Fruit fly (Drosophila melanogaster) whole organism, embryonic: ENCODE measurements around the gene VhaM9.7-c.

Source experiments
- Ada2b ChIP-seq: fragments of 200-800 bp; sonication (Bioruptor generic); IDR thresholded peaks from 2 replicates; pipeline ENCODE4 v1.3.6; 2022; ENCODE audit warnings: missing biosample characterization, missing genetic modification characterization
- Bdp1 ChIP-seq: fragments of 200-800 bp; sonication (Bioruptor generic); optimal IDR thresholded peaks from 3 replicates; lab custom pipeline; 2016; ENCODE audit warnings: missing biosample characterization, missing genetic modification characterization
- Blimp-1 ChIP-seq: fragments of 200-800 bp; sonication (Bioruptor generic); optimal IDR thresholded peaks from 3 replicates; lab custom pipeline; 2018; ENCODE audit warnings: missing biosample characterization, missing genetic modification characterization, mild to moderate bottlenecking, moderate library complexity, missing genetic modification reagents
- CG12104 ChIP-seq: fragments of 200-800 bp; sonication (Bioruptor generic); optimal IDR thresholded peaks from 3 replicates; lab custom pipeline; 2016; ENCODE audit warnings: missing biosample characterization, missing genetic modification characterization
- CG12155 ChIP-seq: fragments of 200-800 bp; sonication (Bioruptor generic); optimal IDR thresholded peaks from 3 replicates; lab custom pipeline; 2016; ENCODE audit warnings: missing biosample characterization, missing genetic modification characterization
- CG14014 ChIP-seq: fragments of 200-800 bp; sonication (Bioruptor generic); IDR thresholded peaks from 2 replicates; pipeline ENCODE4 v1.3.6; 2022; ENCODE audit warnings: missing biosample characterization, missing genetic modification characterization
- CG1647 ChIP-seq: fragments of 200-800 bp; sonication (Bioruptor generic); optimal IDR thresholded peaks from 3 replicates; lab custom pipeline; 2016; ENCODE audit warnings: missing biosample characterization, missing genetic modification characterization
- CG16813 ChIP-seq: fragments of 200-800 bp; sonication (Bioruptor generic); IDR thresholded peaks from 3 replicates; pipeline ENCODE4 v1.3.6; 2022; ENCODE audit warnings: missing biosample characterization, missing genetic modification characterization; ENCODE audit not compliant: partially characterized antibody
- CG30431 ChIP-seq: fragments of 200-800 bp; sonication (Bioruptor generic); optimal IDR thresholded peaks from 2 replicates; lab custom pipeline; 2017; ENCODE audit warnings: missing biosample characterization, missing genetic modification characterization
- CG31224 ChIP-seq: fragments of 200-800 bp; sonication (Bioruptor generic); IDR thresholded peaks from 2 replicates; pipeline ENCODE4 v1.3.6; 2022; ENCODE audit warnings: missing biosample characterization, missing genetic modification characterization
- CG32532 ChIP-seq: fragments of 200-800 bp; sonication (Bioruptor generic); IDR thresholded peaks from 2 replicates; pipeline ENCODE4 v1.3.6; 2022; ENCODE audit warnings: missing biosample characterization, missing genetic modification characterization
- CG3407 ChIP-seq: fragments of 200-800 bp; sonication (Bioruptor generic); optimal IDR thresholded peaks from 2 replicates; lab custom pipeline; 2018; ENCODE audit warnings: missing biosample characterization, mild to moderate bottlenecking, missing genetic modification characterization
- CG43689 ChIP-seq: fragments of 200-800 bp; sonication (Bioruptor generic); IDR thresholded peaks from 2 replicates; pipeline ENCODE4 v1.3.6; 2022; ENCODE audit warnings: missing biosample characterization, missing genetic modification characterization
- CG7271 ChIP-seq: fragments of 200-800 bp; sonication (Bioruptor generic); optimal IDR thresholded peaks from 2 replicates; lab custom pipeline; 2018; ENCODE audit warnings: missing biosample characterization, mild to moderate bottlenecking, missing genetic modification characterization, moderate library complexity
- CG9215 ChIP-seq: fragments of 200-800 bp; sonication (Bioruptor generic); IDR thresholded peaks from 2 replicates; pipeline ENCODE4 v1.3.6; 2022; ENCODE audit warnings: missing biosample characterization, missing genetic modification characterization
- Camta ChIP-seq: fragments of 200-800 bp; sonication (Bioruptor generic); optimal IDR thresholded peaks from 2 replicates; lab custom pipeline; 2016; ENCODE audit warnings: missing biosample characterization, missing genetic modification characterization
- Dad ChIP-seq: fragments of 200-800 bp; sonication (Bioruptor generic); optimal IDR thresholded peaks from 3 replicates; lab custom pipeline; 2016; ENCODE audit warnings: missing biosample characterization, missing genetic modification characterization
- Dek ChIP-seq: fragments of 200-800 bp; sonication (Bioruptor generic); optimal IDR thresholded peaks from 3 replicates; lab custom pipeline; 2019; ENCODE audit warnings: missing biosample characterization, mild to moderate bottlenecking, missing genetic modification characterization, moderate library complexity
- Eip74EF ChIP-seq, 2 experiments: fragments of 200-800 bp in 1 of 2; fragments of >200 bp in 1 of 2; sonication (Bioruptor generic) in 1 of 2; optimal IDR thresholded peaks; 2 replicates each; lab custom pipeline; 2017 to 2019; ENCODE audit warnings: missing biosample characterization in 2 of 2, missing genetic modification characterization in 2 of 2, mild to moderate bottlenecking in 1 of 2, moderate library complexity in 1 of 2
- Hr39 ChIP-seq: fragments of >200 bp; optimal IDR thresholded peaks from 2 replicates; lab custom pipeline; 2017
- Hsf ChIP-seq: fragments of 200-800 bp; sonication (Bioruptor generic); optimal IDR thresholded peaks from 3 replicates; lab custom pipeline; 2016; ENCODE audit warnings: missing biosample characterization, missing genetic modification characterization
- Jarid2 ChIP-seq: fragments of 200-800 bp; sonication (Bioruptor generic); optimal IDR thresholded peaks from 3 replicates; lab custom pipeline; 2017; ENCODE audit warnings: mild to moderate bottlenecking, missing biosample characterization, missing genetic modification reagents, missing genetic modification characterization
- Kr ChIP-seq: fragments of 200-800 bp; sonication (Bioruptor generic); optimal IDR thresholded peaks from 2 replicates; lab custom pipeline; 2017; ENCODE audit warnings: missing biosample characterization, mild to moderate bottlenecking, missing genetic modification characterization
- MBD-R2 ChIP-seq: fragments of 200-800 bp; sonication (Bioruptor generic); IDR thresholded peaks from 2 replicates; pipeline ENCODE4 v1.3.6; 2022; ENCODE audit warnings: missing biosample characterization, missing genetic modification characterization
- MTF-1 ChIP-seq: fragments of 200-800 bp; sonication (Bioruptor generic); optimal IDR thresholded peaks from 2 replicates; lab custom pipeline; 2018; ENCODE audit warnings: missing biosample characterization, mild to moderate bottlenecking, missing genetic modification characterization, borderline replicate concordance
- Nf-YB ChIP-seq: fragments of 200-800 bp; sonication (Bioruptor generic); optimal IDR thresholded peaks from 3 replicates; lab custom pipeline; 2019; ENCODE audit warnings: missing biosample characterization, mild to moderate bottlenecking, missing genetic modification characterization, moderate library complexity
- Nf-YC ChIP-seq: fragments of 200-800 bp; optimal IDR thresholded peaks from 3 replicates; lab custom pipeline; 2019; ENCODE audit warnings: missing biosample characterization, mild to moderate bottlenecking, missing genetic modification characterization, moderate library complexity
- aop ChIP-seq: fragments of 200-800 bp; sonication (Bioruptor generic); IDR thresholded peaks from 2 replicates; pipeline ENCODE4 v1.3.6; 2022; ENCODE audit warnings: missing biosample characterization, missing genetic modification characterization
- ash1 ChIP-seq: fragments of 200-800 bp; sonication (Bioruptor generic); optimal IDR thresholded peaks from 2 replicates; lab custom pipeline; 2018; ENCODE audit warnings: missing biosample characterization, mild to moderate bottlenecking, missing genetic modification characterization
- bowl ChIP-seq: fragments of 200-800 bp; sonication (Bioruptor generic); IDR thresholded peaks from 2 replicates; pipeline ENCODE4 v1.3.6; 2022; ENCODE audit warnings: missing biosample characterization, missing genetic modification characterization
- bsh ChIP-seq, 2 experiments: fragments of 200-800 bp; sonication (Bioruptor generic); optimal IDR thresholded peaks; 2 replicates each; lab custom pipeline; 2017 to 2018; ENCODE audit warnings: mild to moderate bottlenecking in 2 of 2, missing biosample characterization in 2 of 2, missing genetic modification characterization in 2 of 2, moderate library complexity in 1 of 2
- btn ChIP-seq: fragments of 200-800 bp; sonication (Bioruptor generic); optimal IDR thresholded peaks from 2 replicates; lab custom pipeline; 2016; ENCODE audit warnings: missing biosample characterization, missing genetic modification characterization
- cad ChIP-seq: fragments of >200 bp; optimal IDR thresholded peaks from 2 replicates; lab custom pipeline; 2017; ENCODE audit warnings: missing biosample characterization, missing genetic modification characterization
- lilli ChIP-seq: fragments of 200-800 bp; sonication (Bioruptor generic); optimal IDR thresholded peaks from 3 replicates; lab custom pipeline; 2016; ENCODE audit warnings: missing biosample characterization, missing genetic modification characterization
- nom ChIP-seq: fragments of 200-800 bp; sonication (Bioruptor generic); optimal IDR thresholded peaks from 2 replicates; lab custom pipeline; 2017; ENCODE audit warnings: missing biosample characterization, missing genetic modification characterization, mild to moderate bottlenecking, moderate library complexity, missing genetic modification reagents
- otp ChIP-seq: fragments of 200-800 bp; sonication (Bioruptor generic); IDR thresholded peaks from 3 replicates; pipeline ENCODE4, ENCODE4 v1.3.6; 2022; ENCODE audit warnings: missing biosample characterization, missing genetic modification characterization
- p53 ChIP-seq: fragments of 200-800 bp; sonication (Bioruptor generic); optimal IDR thresholded peaks from 2 replicates; lab custom pipeline; 2016; ENCODE audit warnings: missing biosample characterization, missing genetic modification characterization
- pfk ChIP-seq: fragments of 200-800 bp; sonication (Bioruptor generic); optimal IDR thresholded peaks from 2 replicates; lab custom pipeline; 2018; ENCODE audit warnings: missing biosample characterization, mild to moderate bottlenecking, missing genetic modification characterization, moderate library complexity
- pros ChIP-seq: fragments of 200-800 bp; sonication (Bioruptor generic); optimal IDR thresholded peaks from 3 replicates; lab custom pipeline; 2019; ENCODE audit warnings: missing biosample characterization, mild to moderate bottlenecking, missing genetic modification characterization, moderate library complexity
- pzg ChIP-seq: fragments of 200-800 bp; sonication (Bioruptor generic); optimal IDR thresholded peaks from 3 replicates; lab custom pipeline; 2018; ENCODE audit warnings: missing biosample characterization, mild to moderate bottlenecking, missing genetic modification characterization, moderate library complexity
- sens ChIP-seq: fragments of 200-800 bp; sonication (Bioruptor generic); peaks from one replicate; lab custom pipeline; 2016; ENCODE audit warnings: missing biosample characterization, missing genetic modification characterization
- seq ChIP-seq: fragments of 200-800 bp; sonication (Bioruptor generic); IDR thresholded peaks from 2 replicates; pipeline ENCODE4 v1.3.6; 2022; ENCODE audit warnings: missing biosample characterization, missing genetic modification characterization
- sima ChIP-seq: fragments of 200-800 bp; sonication (Bioruptor generic); optimal IDR thresholded peaks from 2 replicates; lab custom pipeline; 2016; ENCODE audit warnings: missing biosample characterization, missing genetic modification characterization
- sqz ChIP-seq: fragments of 200-800 bp; sonication (Bioruptor generic); optimal IDR thresholded peaks from 3 replicates; lab custom pipeline; 2018; ENCODE audit warnings: missing biosample characterization, mild to moderate bottlenecking, missing genetic modification characterization
- sr ChIP-seq: fragments of 200-800 bp; sonication (Bioruptor generic); IDR thresholded peaks from 3 replicates; pipeline ENCODE4 v1.3.6; 2022; ENCODE audit warnings: missing biosample characterization, missing genetic modification characterization
- tap ChIP-seq: fragments of 200-800 bp; optimal IDR thresholded peaks from 3 replicates; lab custom pipeline; 2019; ENCODE audit warnings: missing biosample characterization, mild to moderate bottlenecking, missing genetic modification characterization, moderate library complexity
- trem ChIP-seq: fragments of 200-800 bp; optimal IDR thresholded peaks from 3 replicates; lab custom pipeline; 2019; ENCODE audit warnings: missing biosample characterization, mild to moderate bottlenecking, missing genetic modification characterization, moderate library complexity
- trh ChIP-seq: fragments of 200-800 bp; sonication (Bioruptor generic); optimal IDR thresholded peaks from 2 replicates; lab custom pipeline; 2016; ENCODE audit warnings: missing biosample characterization, missing genetic modification characterization
- unc-4 ChIP-seq: fragments of 200-800 bp; sonication (Bioruptor generic); IDR thresholded peaks from 2 replicates; pipeline ENCODE4 v1.3.6; 2022; ENCODE audit warnings: missing biosample characterization, missing genetic modification characterization; ENCODE audit not compliant: partially characterized antibody
- z ChIP-seq: fragments of 200-800 bp; sonication (Bioruptor generic); IDR thresholded peaks from 3 replicates; pipeline ENCODE4 v1.3.6; 2022; ENCODE audit warnings: missing biosample characterization, missing genetic modification characterization
- zf30C ChIP-seq: fragments of 200-800 bp; sonication (Bioruptor generic); optimal IDR thresholded peaks from 3 replicates; lab custom pipeline; 2018; ENCODE audit warnings: missing biosample characterization, mild to moderate bottlenecking, missing genetic modification characterization

VhaM9.7-c gene

DNA sequence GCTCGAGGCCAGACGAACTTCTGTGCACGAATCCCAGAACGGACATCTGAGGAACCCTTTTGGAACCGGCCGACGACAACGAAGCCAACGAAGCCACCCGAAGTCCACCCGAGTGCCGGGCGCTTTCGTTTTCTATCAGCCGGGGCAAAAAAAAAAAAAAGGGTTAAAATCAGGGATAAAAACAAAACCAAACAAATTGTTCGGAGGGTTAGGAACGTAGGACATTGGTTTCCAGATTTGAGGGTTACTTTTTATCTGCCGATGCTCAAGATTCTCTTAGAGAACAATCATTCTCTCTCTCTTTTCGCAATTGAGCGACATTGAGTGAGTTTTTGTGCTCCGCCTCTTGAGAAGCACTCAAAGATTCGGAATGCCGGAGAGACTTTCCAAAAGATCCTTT, 25.7 kb downstream of the VhaM9.7-c start, which contains the start of gene nab (continued):
- peak; percentile 25 for TF ChIP-seq sqz (GFP tag; lab: Kevin White, UChicago)
- no peak for TF ChIP-seq cad (GFP tag; lab: Kevin White, UChicago)
- TF ChIP-seq aop (GFP tag; lab: Robert Waterston, UW): no peak
- no peak for TF ChIP-seq otp
- peak; percentile 56 for TF ChIP-seq Kr
- TF ChIP-seq Camta: no peak
- no peak for TF ChIP-seq MTF-1
- no peak for TF ChIP-seq trh (GFP tag; lab: Kevin White, UChicago)
- peak; percentile 95 for TF ChIP-seq z (GFP tag; lab: Robert Waterston, UW)
- TF ChIP-seq CG1647 (GFP tag; lab: Kevin White, UChicago): no peak
- TF ChIP-seq Jarid2 (GFP tag; lab: Kevin White, UChicago): peak; percentile 0
- TF ChIP-seq Nf-YC (tag; lab: Kevin White, UChicago): peak; percentile 83
- TF ChIP-seq pros (GFP tag; lab: Kevin White, UChicago): peak; percentile 91
- TF ChIP-seq MBD-R2 (GFP tag; lab: Robert Waterston, UW): no peak
- TF ChIP-seq sr (GFP tag; lab: Robert Waterston, UW): no peak
- no peak for TF ChIP-seq CG31224 (GFP tag; lab: Robert Waterston, UW)
- peak; percentile 13 for TF ChIP-seq nom (GFP tag; lab: Kevin White, UChicago)
- TF ChIP-seq Blimp-1 (GFP tag; lab: Kevin White, UChicago): peak; percentile 31
- peak; percentile 38 for TF ChIP-seq CG7271 (tag; lab: Kevin White, UChicago)
- TF ChIP-seq CG16813 (GFP tag; lab: Robert Waterston, UW): no peak
- TF ChIP-seq Hsf (GFP tag; lab: Kevin White, UChicago): no peak
- TF ChIP-seq, all 482 proteins: peak for 13

DNA sequence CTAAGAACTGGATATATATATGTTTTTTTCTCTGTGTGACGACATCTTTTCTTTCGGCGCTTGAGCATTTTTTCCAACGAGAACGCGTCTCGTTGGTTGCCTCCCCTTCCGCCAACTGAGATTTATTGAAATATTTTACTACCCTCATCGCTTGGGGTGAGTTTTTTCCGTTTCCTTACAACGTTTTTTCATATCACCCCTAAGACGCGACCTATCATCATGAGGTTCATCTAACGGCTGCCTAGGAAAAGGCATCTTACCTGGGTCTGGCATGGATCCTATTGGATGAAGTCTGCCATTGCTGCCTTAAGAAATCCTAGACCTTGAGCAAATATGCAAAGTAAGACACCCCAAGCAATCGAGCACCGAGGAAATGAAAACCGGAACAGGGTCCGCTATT, 27.4 kb downstream of the VhaM9.7-c start:
- TF ChIP-seq z (GFP tag; lab: Robert Waterston, UW) (peak; percentile 60; the same call in 1 of the 3 replicates), sima (GFP tag; lab: Kevin White, UChicago) (no peak), sens (GFP tag; lab: Kevin White, UChicago) (peak; percentile 66), seq (GFP tag; lab: Robert Waterston, UW) (no peak), zf30C (peak; percentile 25), lilli (GFP tag; lab: Kevin White, UChicago) (no peak), pzg (GFP tag; lab: Kevin White, UChicago) (no peak), CG30431 (GFP tag; lab: Kevin White, UChicago) (no peak), bowl (GFP tag; lab: Robert Waterston, UW) (no peak), Eip74EF (GFP tag; optimal IDR thresholded peaks at IDR 0.05; lab: Kevin White, UChicago) (no peak), tap (tag; lab: Kevin White, UChicago) (no peak), Dad (GFP tag; lab: Kevin White, UChicago) (no peak), CG3407 (GFP tag; lab: Kevin White, UChicago) (no peak), ash1 (GFP tag; lab: Kevin White, UChicago) (no peak), CG32532 (GFP tag; lab: Robert Waterston, UW) (no peak), sqz (GFP tag; lab: Kevin White, UChicago) (peak; percentile 48), Hr39 (lab: Kevin White, UChicago) (no peak), Nf-YB (GFP tag; lab: Kevin White, UChicago) (peak; percentile 93), pfk (GFP tag; lab: Kevin White, UChicago) (no peak), CG14014 (no peak), CG9215 (GFP tag; lab: Robert Waterston, UW) (no peak), Ada2b (no peak), bsh (GFP tag; optimal IDR thresholded peaks at IDR 0.05; lab: Kevin White, UChicago) (no peak), pros (GFP tag; lab: Kevin White, UChicago) (peak; percentile 94), Dek (tag; lab: Kevin White, UChicago) (no peak), CG43689 (GFP tag; lab: Robert Waterston, UW) (no peak), CG12104 (GFP tag; lab: Kevin White, UChicago) (no peak), unc-4 (GFP tag; lab: Robert Waterston, UW) (no peak), trem (tag; lab: Kevin White, UChicago) (no peak), Nf-YC (tag; lab: Kevin White, UChicago) (peak; percentile 88), p53 (GFP tag; lab: Kevin White, UChicago) (no peak), btn (GFP tag; lab: Kevin White, UChicago) (no peak), CG12155 (GFP tag; lab: Kevin White, UChicago) (peak; percentile 30), Bdp1 (no peak)
